Fruit fly (Drosophila melanogaster): ENCODE results near the gene Tis11.

- TF ChIP-seq CG8478 (optimal IDR thresholded peaks at IDR 0.05) (no peak), CTCF (optimal IDR thresholded peaks at IDR 0.05) (no peak)
Observed at dm6 chrX:12629564-12629963, 29.7 kb upstream of the Tis11 start, which contains the start of the genes Aven and CG2540.
